Worm (Caenorhabditis elegans): Measurements from ENCODE around the gene sdz-21.

ce11 chrIII:5705228-5705888, 48.5 kb upstream of the sdz-21 start, which contains the start of gene swp-1:
- TF ChIP-seq ama-1 (optimal IDR thresholded peaks at IDR 0.05) (no peak), nhr-76 (tag; optimal IDR thresholded peaks at IDR 0.05) (no peak), ceh-82 (tag; optimal IDR thresholded peaks at IDR 0.05) (no peak), nhr-11 (tag; optimal IDR thresholded peaks at IDR 0.05) (no peak), elt-3 (tag; optimal IDR thresholded peaks at IDR 0.05) (no peak), ztf-11 (tag; optimal IDR thresholded peaks at IDR 0.05) (no peak), snpc-4 (tag; optimal IDR thresholded peaks at IDR 0.05) (no peak), unc-39 (tag; optimal IDR thresholded peaks at IDR 0.05) (no peak), aly-2 (tag; optimal IDR thresholded peaks at IDR 0.05) (no peak), ztf-4 (tag; optimal IDR thresholded peaks at IDR 0.05) (no peak)
